Fruit fly (Drosophila melanogaster) whole organism: ENCODE data around the gene CG13813.

ENCODE experiments used
- CG8478 ChIP-seq: fragments of >200 bp; optimal IDR thresholded peaks from 2 replicates; lab custom pipeline; 2018; ENCODE audit warnings: inconsistent platforms
- pan ChIP-seq: fragments of >200 bp; optimal IDR thresholded peaks from 2 replicates; lab custom pipeline; 2017
- psq ChIP-seq: fragments of >200 bp; optimal IDR thresholded peaks from 2 replicates; lab custom pipeline; 2017
- usp ChIP-seq: fragments of >200 bp; optimal IDR thresholded peaks from 2 replicates; lab custom pipeline; 2017; ENCODE audit warnings: missing biosample characterization, missing genetic modification characterization, mixed read lengths

- no peak for TF ChIP-seq pan (lab: Kevin White, UChicago)
- TF ChIP-seq CG8478, result no peak
- TF ChIP-seq usp (GFP tag; lab: Kevin White, UChicago), result no peak
- no peak for TF ChIP-seq psq
Observed at dm6 chr3L:20222617-20223016, 8.9 kb upstream of the CG13813 start.
